Worm (Caenorhabditis elegans) whole organism, late embryonic: ENCODE measurements around the gene T28C6.7.

ENCODE experiments used
- C38D4.7 ChIP-seq: fragments of 200-800 bp; sonication (Bioruptor generic); optimal IDR thresholded peaks from 2 replicates; lab custom pipeline; 2018; ENCODE audit warnings: mild to moderate bottlenecking, missing genetic modification characterization, moderate library complexity, missing compliant biosample characterization
- ceh-19 ChIP-seq: fragments of 200-800 bp; sonication (Bioruptor generic); optimal IDR thresholded peaks from 2 replicates; lab custom pipeline; 2018; ENCODE audit warnings: mild to moderate bottlenecking, missing genetic modification characterization, missing compliant biosample characterization
- ceh-45 ChIP-seq: fragments of 200-800 bp; sonication (Bioruptor generic); IDR thresholded peaks from 2 replicates; pipeline ENCODE4 v1.3.6; 2022; ENCODE audit warnings: missing genetic modification reagents, missing genetic modification characterization, missing compliant biosample characterization
- ceh-48 ChIP-seq: sonication (generic microtip); optimal IDR thresholded peaks from 2 replicates; lab custom pipeline; 2016; ENCODE audit warnings: missing genetic modification characterization, inconsistent platforms, missing compliant biosample characterization
- fkh-10 ChIP-seq: fragments of 150-350 bp; optimal IDR thresholded peaks from 2 replicates; lab custom pipeline; 2014; ENCODE audit warnings: missing biosample characterization, missing genetic modification reagents, missing genetic modification characterization
- lin-11 ChIP-seq: fragments of 200-800 bp; sonication (Bioruptor generic); optimal IDR thresholded peaks from 2 replicates; lab custom pipeline; 2018; ENCODE audit warnings: mild to moderate bottlenecking, missing genetic modification characterization, missing compliant biosample characterization
- nfya-1 ChIP-seq: sonication (generic microtip); optimal IDR thresholded peaks from 2 replicates; lab custom pipeline; 2017; ENCODE audit warnings: missing genetic modification characterization, mild to moderate bottlenecking, missing compliant biosample characterization, antibody characterized with exemption, moderate library complexity
- pros-1 ChIP-seq: fragments of 150-350 bp; optimal IDR thresholded peaks from 2 replicates; lab custom pipeline; 2014; ENCODE audit warnings: missing biosample characterization, missing genetic modification reagents, missing genetic modification characterization
- syd-9 ChIP-seq: sonication (generic microtip); optimal IDR thresholded peaks from 2 replicates; lab custom pipeline; 2016; ENCODE audit warnings: mild to moderate bottlenecking, missing genetic modification characterization, moderate library complexity, missing compliant biosample characterization
- tbx-2 ChIP-seq: sonication (generic microtip); optimal IDR thresholded peaks from 2 replicates; lab custom pipeline; 2016; ENCODE audit warnings: missing genetic modification characterization, missing compliant biosample characterization
- ttx-3 ChIP-seq: sonication (generic microtip); optimal IDR thresholded peaks from 2 replicates; lab custom pipeline; 2016; ENCODE audit warnings: missing genetic modification reagents, missing genetic modification characterization, missing compliant biosample characterization
- unc-42 ChIP-seq: sonication (generic microtip); optimal IDR thresholded peaks from 2 replicates; lab custom pipeline; 2016; ENCODE audit warnings: missing genotype, missing genetic modification characterization, missing compliant biosample characterization

DNA sequence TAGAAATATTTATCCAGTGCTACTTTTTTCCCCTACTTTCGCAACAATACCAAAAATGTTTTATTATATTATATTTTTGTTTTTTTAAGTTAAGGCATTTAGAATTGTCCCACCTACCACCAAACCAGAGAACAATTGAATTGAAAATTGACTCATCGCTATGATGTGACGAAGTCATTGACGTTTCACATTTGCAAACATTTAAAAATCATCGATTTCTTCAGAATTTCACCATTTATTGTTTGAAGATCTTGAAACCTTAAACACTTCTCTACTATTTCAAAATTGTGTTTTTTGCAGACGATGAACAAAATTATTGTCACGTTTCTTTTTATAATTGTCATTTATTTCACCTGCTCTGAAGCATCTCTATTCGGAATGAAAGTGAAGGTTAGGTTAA is 53.6 kb downstream of the T28C6.7 start, which contains the start of gene C09G9.8:
- TF ChIP-seq fkh-10 (GFP tag; lab: Kevin White, UChicago) = no peak
- TF ChIP-seq ceh-48 (tag; lab: Kevin White, UChicago) = no peak
- no peak for TF ChIP-seq unc-42 (tag; lab: Kevin White, UChicago)
- no peak for TF ChIP-seq syd-9 (tag; lab: Kevin White, UChicago)
- TF ChIP-seq ttx-3 = no peak
- no peak for TF ChIP-seq nfya-1 (tag; lab: Kevin White, UChicago)
- no peak for TF ChIP-seq C38D4.7 (GFP tag; lab: Kevin White, UChicago)
- TF ChIP-seq pros-1 (tag; lab: Kevin White, UChicago) = no peak
- no peak for TF ChIP-seq lin-11
- TF ChIP-seq tbx-2 (tag; lab: Kevin White, UChicago) = no peak
- TF ChIP-seq ceh-45 (GFP tag; lab: Robert Waterston, UW) = no peak
- no peak for TF ChIP-seq ceh-19 (GFP tag; lab: Kevin White, UChicago)
